Worm (Caenorhabditis elegans) whole organism, L2 larva: ENCODE measurements around the gene srz-74.
"Not testable (repeated sequence)": the region's sequence is repeated elsewhere in the genome, so short reads cannot be mapped to it uniquely, and the experiment has no call there.

Source experiments
- F13H6.1 ChIP-seq: sonication (generic microtip); optimal IDR thresholded peaks from 2 replicates; lab custom pipeline; 2016; ENCODE audit warnings: missing genetic modification characterization, missing compliant biosample characterization
- R02D3.7 ChIP-seq: fragments of 150-350 bp; optimal IDR thresholded peaks from 2 replicates; lab custom pipeline; 2014; ENCODE audit warnings: missing biosample characterization, missing genetic modification characterization
- Y55F3AM.14 ChIP-seq: fragments of 200-800 bp; sonication (Bioruptor generic); optimal IDR thresholded peaks from 2 replicates; lab custom pipeline; 2018; ENCODE audit warnings: mild to moderate bottlenecking, missing genetic modification characterization, missing compliant biosample characterization
- ZK546.5 ChIP-seq: sonication (generic microtip); optimal IDR thresholded peaks from 2 replicates; lab custom pipeline; 2017; ENCODE audit warnings: missing biosample characterization, missing genetic modification characterization
- alr-1 ChIP-seq: fragments of 150-350 bp; optimal IDR thresholded peaks from 2 replicates; lab custom pipeline; 2014; ENCODE audit warnings: missing biosample characterization, missing genetic modification characterization
- ama-1 ChIP-seq: fragments of 150-350 bp; optimal IDR thresholded peaks from 2 replicates; lab custom pipeline; 2018; ENCODE audit warnings: inconsistent platforms
- blmp-1 ChIP-seq: sonication (generic microtip); optimal IDR thresholded peaks from 2 replicates; lab custom pipeline; 2017; ENCODE audit warnings: missing genetic modification characterization, mild to moderate bottlenecking, missing compliant biosample characterization, antibody characterized with exemption, moderate library complexity; ENCODE audit not compliant: insufficient read depth
- ceh-16 ChIP-seq: fragments of 150-350 bp; optimal IDR thresholded peaks from 2 replicates; lab custom pipeline; 2014; ENCODE audit warnings: missing biosample characterization, missing genetic modification characterization
- ceh-82 ChIP-seq: fragments of 150-350 bp; optimal IDR thresholded peaks from 2 replicates; lab custom pipeline; 2014; ENCODE audit warnings: missing biosample characterization, missing genetic modification characterization
- crh-2 ChIP-seq: sonication (generic microtip); optimal IDR thresholded peaks from 2 replicates; lab custom pipeline; 2017; ENCODE audit warnings: missing biosample characterization, missing genetic modification characterization
- dmd-4 ChIP-seq: sonication (generic microtip); optimal IDR thresholded peaks from 2 replicates; lab custom pipeline; 2017; ENCODE audit warnings: missing biosample characterization, missing genetic modification characterization
- egl-27 ChIP-seq: sonication (generic microtip); optimal IDR thresholded peaks from 3 replicates; lab custom pipeline; 2017; ENCODE audit warnings: missing biosample characterization, missing genetic modification reagents, missing genetic modification characterization
- elt-1 ChIP-seq: fragments of 150-350 bp; optimal IDR thresholded peaks from 2 replicates; lab custom pipeline; 2014; ENCODE audit warnings: missing biosample characterization, missing genetic modification characterization
- fos-1 ChIP-seq: fragments of 150-350 bp; optimal IDR thresholded peaks from 2 replicates; lab custom pipeline; 2014; ENCODE audit warnings: missing biosample characterization, missing genetic modification characterization
- lin-11 ChIP-seq: fragments of 150-350 bp; sonication (generic microtip); optimal IDR thresholded peaks from 2 replicates; lab custom pipeline; 2014; ENCODE audit warnings: missing biosample characterization, missing genetic modification characterization, inconsistent platforms, mixed read lengths
- lin-13 ChIP-seq: fragments of 150-350 bp; optimal IDR thresholded peaks from 2 replicates; lab custom pipeline; 2014; ENCODE audit warnings: missing biosample characterization, missing genetic modification reagents, missing genetic modification characterization
- lin-39 ChIP-seq: fragments of 150-350 bp; optimal IDR thresholded peaks from 2 replicates; lab custom pipeline; 2014; ENCODE audit warnings: missing biosample characterization, missing genetic modification reagents, missing genetic modification characterization
- lsy-2 ChIP-seq, 2 experiments: fragments of 150-350 bp in 1 of 2; sonication (generic microtip) in 1 of 2; optimal IDR thresholded peaks; 2 replicates each; lab custom pipeline; 2014 to 2017; ENCODE audit warnings: missing biosample characterization in 2 of 2, missing genetic modification characterization in 2 of 2
- mbf-1 ChIP-seq: sonication (generic microtip); optimal IDR thresholded peaks from 2 replicates; lab custom pipeline; 2017; ENCODE audit warnings: missing biosample characterization, missing genetic modification characterization
- mdl-1 ChIP-seq, 2 experiments: fragments of 150-350 bp in 1 of 2; sonication (generic microtip) in 1 of 2; optimal IDR thresholded peaks; 2 replicates each; lab custom pipeline; 2017; ENCODE audit warnings: missing biosample characterization in 2 of 2, missing genetic modification characterization in 2 of 2
- nhr-11 ChIP-seq: fragments of 150-350 bp; optimal IDR thresholded peaks from 2 replicates; lab custom pipeline; 2014; ENCODE audit warnings: missing biosample characterization, missing genetic modification characterization
- nhr-12 ChIP-seq: fragments of 150-350 bp; optimal IDR thresholded peaks from 2 replicates; lab custom pipeline; 2014; ENCODE audit warnings: missing biosample characterization, missing genetic modification characterization
- nhr-129 ChIP-seq: fragments of 150-350 bp; optimal IDR thresholded peaks from 2 replicates; lab custom pipeline; 2014; ENCODE audit warnings: missing biosample characterization, missing genetic modification characterization
- nhr-23 ChIP-seq: fragments of 150-350 bp; optimal IDR thresholded peaks from 2 replicates; lab custom pipeline; 2014; ENCODE audit warnings: missing biosample characterization, missing genetic modification reagents, missing genetic modification characterization
- nhr-237 ChIP-seq: fragments of 150-350 bp; optimal IDR thresholded peaks from 2 replicates; lab custom pipeline; 2014; ENCODE audit warnings: missing biosample characterization, missing genetic modification characterization
- nhr-6 ChIP-seq: fragments of 150-350 bp; optimal IDR thresholded peaks from 2 replicates; lab custom pipeline; 2014; ENCODE audit warnings: missing biosample characterization, missing genetic modification characterization
- nhr-77 ChIP-seq: fragments of 150-350 bp; optimal IDR thresholded peaks from 2 replicates; lab custom pipeline; 2014; ENCODE audit warnings: missing biosample characterization, missing genetic modification characterization
- peb-1 ChIP-seq: fragments of 150-350 bp; optimal IDR thresholded peaks from 2 replicates; lab custom pipeline; 2014; ENCODE audit warnings: missing biosample characterization, missing genetic modification characterization
- sem-4 ChIP-seq: fragments of 150-350 bp; optimal IDR thresholded peaks from 2 replicates; lab custom pipeline; 2014; ENCODE audit warnings: missing biosample characterization, missing genetic modification reagents, missing genetic modification characterization
- skn-1 ChIP-seq: sonication (generic microtip); optimal IDR thresholded peaks from 2 replicates; lab custom pipeline; 2017; ENCODE audit warnings: missing biosample characterization, missing genetic modification characterization
- sma-3 ChIP-seq: sonication (generic microtip); optimal IDR thresholded peaks from 2 replicates; lab custom pipeline; 2016; ENCODE audit warnings: missing genetic modification reagents, missing genetic modification characterization, missing compliant biosample characterization
- sma-9 ChIP-seq, 2 experiments: fragments of 150-350 bp in 1 of 2; sonication (generic microtip) in 1 of 2; optimal IDR thresholded peaks; 2 replicates each; lab custom pipeline; 2014 to 2016; ENCODE audit warnings: missing genetic modification characterization in 2 of 2, mild to moderate bottlenecking in 1 of 2, missing biosample characterization in 1 of 2, missing compliant biosample characterization in 1 of 2, missing genetic modification reagents in 1 of 2, moderate library complexity in 1 of 2
- unc-39 ChIP-seq: fragments of 150-350 bp; optimal IDR thresholded peaks from 2 replicates; lab custom pipeline; 2014; ENCODE audit warnings: missing biosample characterization, missing genetic modification characterization
- zag-1 ChIP-seq: fragments of 150-350 bp; optimal IDR thresholded peaks from 2 replicates; lab custom pipeline; 2014; ENCODE audit warnings: missing biosample characterization, missing genetic modification characterization
- ztf-1 ChIP-seq: fragments of 200-800 bp; sonication (Bioruptor generic); conservative IDR thresholded peaks from 2 replicates; pipeline ENCODE4 v1.3.6; 2022; ENCODE audit warnings: missing genetic modification characterization, missing compliant biosample characterization
- ztf-11 ChIP-seq: sonication (generic microtip); optimal IDR thresholded peaks from 2 replicates; lab custom pipeline; 2017; ENCODE audit warnings: missing biosample characterization, missing genetic modification characterization

The srz-74 gene

ce11 chrIV:16306918-16307317 is 22.3 kb upstream of the srz-74 start:
- TF ChIP-seq blmp-1 (tag; lab: Kevin White, UChicago) (no peak), mbf-1 (tag; lab: Kevin White, UChicago) (no peak), sma-3 (GFP tag; lab: Kevin White, UChicago) (no peak), ceh-16 (no peak), Y55F3AM.14 (GFP tag; lab: Kevin White, UChicago) (no peak), F13H6.1 (tag; lab: Kevin White, UChicago) (no peak), ceh-82 (tag; lab: Kevin White, UChicago) (no peak), ama-1 (lab: Kevin White, UChicago) (no peak), elt-1 (tag; lab: Kevin White, UChicago) (no peak), crh-2 (tag; lab: Kevin White, UChicago) (no peak), peb-1 (no peak), mdl-1 (tag; optimal IDR thresholded peaks at IDR 0.05; lab: Kevin White, UChicago) (no peak), egl-27 (no peak), nhr-129 (tag; lab: Kevin White, UChicago) (no peak), sem-4 (tag; lab: Kevin White, UChicago) (no peak), fos-1 (tag; lab: Kevin White, UChicago) (no peak)

- not testable (repeated sequence) for TF ChIP-seq nhr-6 (tag; lab: Kevin White, UChicago); mdl-1 (tag; optimal IDR thresholded peaks at IDR 0.05; lab: Kevin White, UChicago); ceh-16
Measured at ce11 chrIV:16307925-16308324, 21.3 kb upstream of the srz-74 start, which contains the start of gene rac-2. Gene rac-2 (plus strand): TSS chrIV:16308225.

- no peak for TF ChIP-seq zag-1
- TF ChIP-seq ztf-11: no peak
- no peak for TF ChIP-seq nhr-77 (tag; lab: Kevin White, UChicago)
- TF ChIP-seq dmd-4: no peak
- TF ChIP-seq elt-1 (tag; lab: Kevin White, UChicago): no peak
- TF ChIP-seq nhr-237 (tag; lab: Kevin White, UChicago): no peak
- TF ChIP-seq sem-4 (tag; lab: Kevin White, UChicago): no peak
- TF ChIP-seq nhr-12: no peak
- no peak for TF ChIP-seq nhr-129 (tag; lab: Kevin White, UChicago)
- no peak for TF ChIP-seq blmp-1 (tag; lab: Kevin White, UChicago)
Measured at ce11 chrIV:16310103-16310502, 19.2 kb upstream of the srz-74 start.

- TF ChIP-seq ztf-1 (GFP tag; lab: Robert Waterston, UW) (no peak), alr-1 (tag; lab: Kevin White, UChicago) (no peak), R02D3.7 (tag; lab: Kevin White, UChicago) (no peak)
Measured at ce11 chrIV:16320410-16320809, 8.8 kb upstream of the srz-74 start, which contains the start of gene K03D3.5. Gene K03D3.5 (minus strand): TSS chrIV:16320510.

- TF ChIP-seq lin-11 (tag; lab: Kevin White, UChicago) (no peak), zag-1 (no peak), nhr-23 (tag; lab: Kevin White, UChicago) (no peak), nhr-11 (no peak)
Measured at ce11 chrIV:16320866-16321265, 8.4 kb upstream of the srz-74 start, which contains the start of gene srz-61. Gene srz-61 (plus strand): TSS chrIV:16321166.

- no peak for TF ChIP-seq ama-1 (lab: Kevin White, UChicago)
- no peak for TF ChIP-seq skn-1 (tag; lab: Kevin White, UChicago)
- no peak for TF ChIP-seq blmp-1 (tag; lab: Kevin White, UChicago)
- no peak for TF ChIP-seq ztf-11
Measured at ce11 chrIV:16323373-16323772, 5.9 kb upstream of the srz-74 start, which contains the start of gene srz-104. Gene srz-104 (plus strand): TSS chrIV:16323673.

- no peak for TF ChIP-seq alr-1 (tag; lab: Kevin White, UChicago)
- TF ChIP-seq sma-9 (GFP tag; optimal IDR thresholded peaks at IDR 0.05; lab: Kevin White, UChicago): no peak
- no peak for TF ChIP-seq sma-9 (tag; optimal IDR thresholded peaks at IDR 0.05; lab: Kevin White, UChicago)
- TF ChIP-seq unc-39 (tag; lab: Kevin White, UChicago): no peak
- TF ChIP-seq lin-39 (tag; lab: Kevin White, UChicago): no peak
- TF ChIP-seq lin-13 (GFP tag; lab: Kevin White, UChicago): no peak
- no peak for TF ChIP-seq nhr-12
- TF ChIP-seq ZK546.5 (tag; lab: Kevin White, UChicago): no peak
- no peak for TF ChIP-seq lsy-2 (tag; optimal IDR thresholded peaks at IDR 0.05; lab: Kevin White, UChicago)
- no peak for TF ChIP-seq sem-4 (tag; lab: Kevin White, UChicago)
- TF ChIP-seq ceh-16: no peak
Measured at ce11 chrIV:16324589-16324988, 4.7 kb upstream of the srz-74 start, which contains the start of gene srz-105. Gene srz-105 (plus strand): TSS chrIV:16324889.
